Fruit fly (Drosophila melanogaster) whole organism: ENCODE data around the gene EloA.

Source experiments
- CG8478 ChIP-seq: fragments of >200 bp; optimal IDR thresholded peaks from 2 replicates; lab custom pipeline; 2018; ENCODE audit warnings: inconsistent platforms
- EcR ChIP-seq, 2 experiments: fragments of >200 bp; optimal IDR thresholded peaks; 2 replicates each; lab custom pipeline; 2017; ENCODE audit warnings: missing biosample characterization in 2 of 2, missing genetic modification characterization in 2 of 2, missing genetic modification reagents in 2 of 2
- pan ChIP-seq: fragments of >200 bp; optimal IDR thresholded peaks from 2 replicates; lab custom pipeline; 2017
- usp ChIP-seq: fragments of >200 bp; optimal IDR thresholded peaks from 2 replicates; lab custom pipeline; 2017; ENCODE audit warnings: missing biosample characterization, missing genetic modification characterization, mixed read lengths

dm6 chr3R:23212764-23213163 is 38.6 kb upstream of the EloA start:
- TF ChIP-seq pan (lab: Kevin White, UChicago) (no peak), usp (GFP tag; lab: Kevin White, UChicago) (no peak), EcR (GFP tag; optimal IDR thresholded peaks at IDR 0.05; lab: Kevin White, UChicago) (no peak), CG8478 (no peak)
